Worm (Caenorhabditis elegans) whole organism, early embryonic: ENCODE measurements around the gene srj-32.

Experiments
- B0310.2 ChIP-seq: sonication (generic microtip); optimal IDR thresholded peaks from 2 replicates; lab custom pipeline; 2016; ENCODE audit warnings: mild to moderate bottlenecking, missing genetic modification characterization, missing compliant biosample characterization
- F13C5.2 ChIP-seq: sonication (generic microtip); optimal IDR thresholded peaks from 2 replicates; lab custom pipeline; 2017; ENCODE audit warnings: mild to moderate bottlenecking, missing genetic modification characterization, inconsistent platforms, missing compliant biosample characterization
- aly-1 ChIP-seq: sonication (generic microtip); optimal IDR thresholded peaks from 2 replicates; lab custom pipeline; 2016; ENCODE audit warnings: missing genetic modification characterization, missing compliant biosample characterization
- ama-1 ChIP-seq: fragments of 150-350 bp; optimal IDR thresholded peaks from 2 replicates; lab custom pipeline; 2014
- ets-7 ChIP-seq: sonication (generic microtip); optimal IDR thresholded peaks from 2 replicates; lab custom pipeline; 2016; ENCODE audit warnings: missing genotype, missing genetic modification characterization, missing compliant biosample characterization
- flt-1 ChIP-seq: fragments of 200-800 bp; sonication (Bioruptor generic); IDR thresholded peaks from 2 replicates; pipeline ENCODE4 v1.3.6; 2022; ENCODE audit warnings: missing genetic modification characterization, missing compliant biosample characterization
- sea-1 ChIP-seq: fragments of 200-800 bp; sonication (Bioruptor generic); conservative IDR thresholded peaks from 2 replicates; pipeline ENCODE4 v1.3.6; 2022; ENCODE audit warnings: missing genetic modification characterization, missing compliant biosample characterization

DNA sequence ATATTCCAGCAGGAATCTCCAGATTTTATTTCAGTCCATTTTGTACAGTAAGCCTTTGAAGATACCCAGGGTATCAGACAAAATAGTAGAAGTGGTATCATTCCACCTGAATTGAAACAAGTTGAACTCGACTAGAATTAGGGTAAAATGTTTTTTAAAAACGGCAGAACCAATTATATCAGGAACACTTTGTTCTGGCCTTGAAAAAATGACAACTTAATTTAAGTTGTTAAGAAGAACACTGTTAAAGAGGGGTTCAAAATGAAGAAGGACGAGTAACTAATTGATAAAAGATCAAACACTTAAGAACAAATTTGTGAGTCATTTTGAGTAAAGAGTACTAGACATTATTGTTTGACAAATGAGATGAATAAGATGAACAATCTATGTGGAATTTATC lies 23.7 kb upstream of the srj-32 start, which contains the start of gene lmd-4:
- TF ChIP-seq sea-1 (GFP tag; lab: Robert Waterston, UW) (no peak), ama-1 (lab: Kevin White, UChicago) (no peak), flt-1 (GFP tag; lab: Robert Waterston, UW) (no peak), F13C5.2 (tag; lab: Kevin White, UChicago) (no peak), aly-1 (no peak), ets-7 (no peak), B0310.2 (tag; lab: Kevin White, UChicago) (no peak)
